Worm (Caenorhabditis elegans) whole organism, mixed stage, embryonic: ENCODE measurements around the gene K01G12.3.

Source experiments
- blmp-1 ChIP-seq: fragments of 150-350 bp; optimal IDR thresholded peaks from 2 replicates; lab custom pipeline; 2014; ENCODE audit warnings: missing biosample characterization, missing genetic modification characterization
- elt-3 ChIP-seq: fragments of 150-350 bp; optimal IDR thresholded peaks from 2 replicates; lab custom pipeline; 2014; ENCODE audit warnings: missing biosample characterization, missing genetic modification characterization
- flh-1 ChIP-seq: fragments of 200-800 bp; sonication (Bioruptor generic); optimal IDR thresholded peaks from 2 replicates; lab custom pipeline; 2018; ENCODE audit warnings: mild to moderate bottlenecking, missing genetic modification characterization, moderate library complexity, missing compliant biosample characterization
- lin-13 ChIP-seq: fragments of 150-350 bp; optimal IDR thresholded peaks from 2 replicates; lab custom pipeline; 2014; ENCODE audit warnings: missing biosample characterization, missing genetic modification characterization
- nhr-76 ChIP-seq: sonication (generic microtip); optimal IDR thresholded peaks from 2 replicates; lab custom pipeline; 2017; ENCODE audit warnings: missing biosample characterization, missing genetic modification characterization
- pha-4 ChIP-seq: fragments of 150-350 bp; optimal IDR thresholded peaks from 2 replicates; lab custom pipeline; 2018; ENCODE audit warnings: missing biosample characterization, missing genetic modification reagents, missing genetic modification characterization
- sem-2 ChIP-seq: fragments of 200-800 bp; sonication (Bioruptor generic); optimal IDR thresholded peaks from 2 replicates; lab custom pipeline; 2018; ENCODE audit warnings: mild to moderate bottlenecking, missing genetic modification characterization, missing compliant biosample characterization
- unc-39 ChIP-seq: fragments of 150-350 bp; optimal IDR thresholded peaks from 2 replicates; lab custom pipeline; 2014; ENCODE audit warnings: missing biosample characterization, missing genetic modification characterization
- zip-8 ChIP-seq: fragments of 150-350 bp; optimal IDR thresholded peaks from 2 replicates; lab custom pipeline; 2014; ENCODE audit warnings: missing biosample characterization, missing genetic modification characterization

ce11 chrIV:14203162-14203561, 9.9 kb downstream of the K01G12.3 start, which contains the start of gene F02H6.3:
- TF ChIP-seq nhr-76 (no peak), sem-2 (GFP tag; lab: Kevin White, UChicago) (no peak), blmp-1 (tag; lab: Kevin White, UChicago) (no peak), elt-3 (tag; lab: Kevin White, UChicago) (no peak), lin-13 (tag; lab: Kevin White, UChicago) (no peak), pha-4 (no peak), unc-39 (no peak), flh-1 (GFP tag; lab: Kevin White, UChicago) (no peak), zip-8 (tag; lab: Kevin White, UChicago) (no peak)
